Worm (Caenorhabditis elegans): Measurements from ENCODE around the gene Y53F4B.11.
A peak's percentile ranks its signal among the peaks of the same experiment; 100 is the strongest.
"Not testable (repeated sequence)": the region's sequence is repeated elsewhere in the genome, so short reads cannot be mapped to it uniquely, and the experiment has no call there.

Y53F4B.11 gene

ce11 chrII:15010366-15011235 lies at the start of gene Y53F4B.11, which contains the start of gene Y53F4B.9:
Gene Y53F4B.11 (plus strand): TSS chrII:15010748.
Gene Y53F4B.9 (minus strand): TSS chrII:15010416.
- TF ChIP-seq him-1 (tag; optimal IDR thresholded peaks at IDR 0.05) (no peak), W03F9.2 (tag; optimal IDR thresholded peaks at IDR 0.05) (peak; percentile 42)

DNA sequence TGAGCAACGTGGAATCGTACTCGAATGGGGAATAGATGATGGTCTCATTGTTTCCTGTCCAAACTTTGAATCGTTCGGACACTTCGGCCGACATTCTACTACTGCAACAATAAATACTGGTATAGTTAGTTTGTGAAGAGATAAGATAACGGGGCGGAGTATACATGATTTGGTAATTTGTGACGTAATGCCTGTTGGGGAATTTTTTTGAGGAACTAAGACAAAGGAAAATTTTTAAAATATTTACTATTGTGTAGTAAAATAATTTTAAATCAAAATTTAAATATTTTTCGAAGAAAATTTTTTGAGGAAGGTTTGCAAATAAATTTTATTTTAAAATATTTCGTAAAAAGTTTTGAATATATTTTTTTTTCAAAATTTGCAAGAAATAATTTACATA lies 46.5 kb upstream of the Y53F4B.11 start, which contains the start of gene elo-9:
Gene elo-9, minus strand, starts transcription at position 101 of the 400 bp plus-strand sequence.
- TF ChIP-seq dao-5 (tag; optimal IDR thresholded peaks at IDR 0.05) = no peak
- TF ChIP-seq W03F9.2 (tag; optimal IDR thresholded peaks at IDR 0.05) = no peak
- no peak for TF ChIP-seq him-1 (tag; optimal IDR thresholded peaks at IDR 0.05)

ce11 chrII:14964877-14965276 lies 45.7 kb upstream of the Y53F4B.11 start:
- TF ChIP-seq dao-5 (tag; optimal IDR thresholded peaks at IDR 0.05) = no peak
- TF ChIP-seq W03F9.2 (tag; optimal IDR thresholded peaks at IDR 0.05) = no peak
- no peak for TF ChIP-seq him-1 (tag; optimal IDR thresholded peaks at IDR 0.05)

- no peak for TF ChIP-seq W03F9.2 (tag; optimal IDR thresholded peaks at IDR 0.05)
- TF ChIP-seq him-1 (tag; optimal IDR thresholded peaks at IDR 0.05) = no peak
- TF ChIP-seq dao-5 (tag; optimal IDR thresholded peaks at IDR 0.05) = no peak
Observed at ce11 chrII:14966420-14966819, 44.1 kb upstream of the Y53F4B.11 start.

DNA sequence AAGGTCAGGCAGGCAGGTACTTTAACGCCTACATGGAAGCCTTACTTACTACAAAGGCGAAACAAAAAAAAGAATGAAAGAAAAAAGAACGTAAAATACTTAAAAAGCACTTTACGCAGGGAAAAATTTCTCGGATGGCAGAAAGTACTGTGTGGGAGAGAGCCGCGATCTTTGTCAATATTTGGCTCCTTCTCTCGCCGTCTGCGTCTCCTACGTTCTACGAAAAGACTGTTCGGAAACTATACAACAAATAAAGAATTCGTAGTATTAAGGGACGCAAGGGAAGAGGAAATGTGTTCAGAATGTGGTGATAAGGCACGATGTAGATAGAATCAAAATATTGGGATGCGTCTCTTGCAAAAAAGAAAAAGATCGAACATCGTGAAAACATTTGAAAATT lies 43.5 kb upstream of the Y53F4B.11 start:
- TF ChIP-seq him-1 (tag; optimal IDR thresholded peaks at IDR 0.05) = no peak
- TF ChIP-seq W03F9.2 (tag; optimal IDR thresholded peaks at IDR 0.05) = no peak
- TF ChIP-seq dao-5 (tag; optimal IDR thresholded peaks at IDR 0.05) = no peak

DNA sequence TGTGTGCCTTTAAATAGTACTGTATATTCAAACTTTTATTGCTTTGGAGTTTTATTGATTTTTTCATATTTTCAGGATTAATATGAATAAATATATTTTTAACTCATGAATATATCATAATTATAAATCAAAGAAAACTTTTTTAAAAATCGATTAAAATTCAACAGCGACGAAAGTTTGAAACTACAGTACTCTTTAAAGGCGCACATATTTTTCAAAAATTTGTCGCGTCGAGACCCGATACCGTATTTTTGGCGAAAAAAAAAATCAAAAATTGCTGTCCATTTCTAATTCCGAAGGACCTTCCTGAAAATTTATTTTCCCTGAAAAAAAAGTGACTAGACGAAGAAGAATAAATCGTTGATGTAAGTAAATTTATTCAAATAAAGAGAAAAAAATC lies 42.3 kb upstream of the Y53F4B.11 start:
- no peak for TF ChIP-seq dao-5 (tag; optimal IDR thresholded peaks at IDR 0.05)
- TF ChIP-seq W03F9.2 (tag; optimal IDR thresholded peaks at IDR 0.05) = no peak
- no peak for TF ChIP-seq him-1 (tag; optimal IDR thresholded peaks at IDR 0.05)

- TF ChIP-seq him-1 (tag; optimal IDR thresholded peaks at IDR 0.05) (no peak), W03F9.2 (tag; optimal IDR thresholded peaks at IDR 0.05) (peak; percentile 35)
Observed at ce11 chrII:14969320-14969950, 41.1 kb upstream of the Y53F4B.11 start, which contains the start of the genes pole-4, nsun-5 and metl-2. Gene pole-4 (minus strand): TSS chrII:14969354. Gene nsun-5 (plus strand): TSS chrII:14969617. Gene metl-2 (plus strand): TSS chrII:14969900.

DNA sequence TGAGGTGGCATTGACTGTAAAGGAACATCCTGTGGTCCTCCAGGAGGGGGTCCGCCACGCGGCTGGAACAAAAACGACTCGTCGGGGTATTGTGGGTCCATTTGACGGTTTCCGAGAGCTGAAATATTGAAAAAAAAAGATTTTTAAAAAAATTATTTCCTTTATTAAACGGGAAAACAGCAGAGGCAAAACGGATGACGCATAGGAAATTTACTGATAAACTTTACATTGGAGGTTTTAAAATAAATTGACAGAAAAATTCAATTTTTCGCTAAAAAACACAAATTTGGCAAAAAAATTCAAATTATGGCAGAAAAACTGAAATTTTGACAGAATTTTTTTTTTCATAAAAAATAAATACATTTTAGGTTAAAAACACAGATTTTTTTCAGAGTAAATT lies 26.6 kb upstream of the Y53F4B.11 start, which contains the start of gene Y53F4B.5:
Gene Y53F4B.5, minus strand, starts transcription at position 101 of the 400 bp plus-strand sequence.
- TF ChIP-seq dao-5 (tag; optimal IDR thresholded peaks at IDR 0.05) = no peak
- no peak for TF ChIP-seq W03F9.2 (tag; optimal IDR thresholded peaks at IDR 0.05)
- no peak for TF ChIP-seq him-1 (tag; optimal IDR thresholded peaks at IDR 0.05)

ce11 chrII:14988171-14988570 lies 22.4 kb upstream of the Y53F4B.11 start, which contains the start of gene Y53F4B.43:
Gene Y53F4B.43 (plus strand): TSS chrII:14988471.
- not testable (repeated sequence) for TF ChIP-seq dao-5, W03F9.2, him-1 (tag; optimal IDR thresholded peaks at IDR 0.05)

DNA sequence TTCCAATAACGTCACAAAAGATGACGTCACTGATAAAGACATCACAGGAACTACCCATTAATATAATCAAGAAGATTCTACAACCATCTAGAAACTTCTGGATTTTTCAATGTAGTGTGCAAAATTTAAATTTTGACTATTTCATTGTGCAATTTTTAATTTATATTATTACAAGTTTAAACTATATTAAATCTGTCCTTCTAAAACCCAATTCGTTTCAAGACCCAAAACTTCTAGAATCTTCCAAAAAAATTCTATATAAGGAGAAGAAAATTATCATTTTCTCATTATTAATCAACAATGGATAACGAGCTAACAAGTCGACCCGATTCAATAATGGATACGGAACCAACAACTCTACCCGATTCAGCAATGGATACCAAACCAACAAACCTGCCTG lies 17.9 kb upstream of the Y53F4B.11 start, which contains the start of gene Y53F4B.7:
Gene Y53F4B.7, plus strand, starts transcription at position 301 of the 400 bp plus-strand sequence.
- TF ChIP-seq him-1, dao-5, W03F9.2 (tag; optimal IDR thresholded peaks at IDR 0.05): not testable (repeated sequence)

ce11 chrII:15003410-15003809 lies 7.1 kb upstream of the Y53F4B.11 start, which contains the start of gene Y53F4B.10:
Gene Y53F4B.10 (minus strand): TSS chrII:15003510.
- TF ChIP-seq him-1 (tag; optimal IDR thresholded peaks at IDR 0.05) (no peak), W03F9.2 (tag; optimal IDR thresholded peaks at IDR 0.05) (no peak), dao-5 (tag; optimal IDR thresholded peaks at IDR 0.05) (no peak)

ce11 chrII:15004538-15004937 lies 6.0 kb upstream of the Y53F4B.11 start:
- TF ChIP-seq dao-5 (tag; optimal IDR thresholded peaks at IDR 0.05) = no peak
- TF ChIP-seq him-1 (tag; optimal IDR thresholded peaks at IDR 0.05) = no peak
- TF ChIP-seq W03F9.2 (tag; optimal IDR thresholded peaks at IDR 0.05) = no peak

ce11 chrII:15005118-15005517 lies 5.4 kb upstream of the Y53F4B.11 start:
- TF ChIP-seq dao-5 (tag; optimal IDR thresholded peaks at IDR 0.05) (no peak), him-1 (tag; optimal IDR thresholded peaks at IDR 0.05) (no peak), W03F9.2 (tag; optimal IDR thresholded peaks at IDR 0.05) (no peak)

All from whole organism, L4/young adult.